Worm (Caenorhabditis elegans) whole organism, L4 larva: ENCODE measurements around the gene C03H5.7.

Experiments
- F44E2.7 ChIP-seq: fragments of 200-800 bp; sonication (Bioruptor generic); IDR thresholded peaks from 2 replicates; pipeline ENCODE4 v2.1.2; 2022; ENCODE audit warnings: missing genetic modification characterization, missing compliant biosample characterization
- R02D3.7 ChIP-seq: fragments of 150-350 bp; sonication (generic microtip); optimal IDR thresholded peaks from 3 replicates; lab custom pipeline; 2014; ENCODE audit warnings: missing biosample characterization, missing genetic modification characterization
- T20F7.1 ChIP-seq: fragments of 200-800 bp; sonication (Bioruptor generic); optimal IDR thresholded peaks from 2 replicates; lab custom pipeline; 2018; ENCODE audit warnings: mild to moderate bottlenecking, missing genetic modification characterization, missing compliant biosample characterization
- Y5F2A.4 ChIP-seq: fragments of 200-800 bp; sonication (Bioruptor generic); optimal IDR thresholded peaks from 2 replicates; lab custom pipeline; 2018; ENCODE audit warnings: mild to moderate bottlenecking, missing genetic modification characterization, missing compliant biosample characterization
- Y75B8A.6 ChIP-seq: fragments of 200-800 bp; sonication (Bioruptor generic); IDR thresholded peaks from 2 replicates; pipeline ENCODE4 v1.3.6; 2022; ENCODE audit warnings: missing genetic modification reagents, missing genetic modification characterization, missing compliant biosample characterization
- aha-1 ChIP-seq: fragments of 150-350 bp; peaks from one replicate; lab custom pipeline; 2014; ENCODE audit warnings: missing biosample characterization, missing genetic modification characterization
- aly-2 ChIP-seq: sonication (generic microtip); optimal IDR thresholded peaks from 2 replicates; lab custom pipeline; 2018; ENCODE audit warnings: missing biosample characterization, missing genetic modification characterization
- ama-1 ChIP-seq: fragments of 150-350 bp; optimal IDR thresholded peaks from 2 replicates; lab custom pipeline; 2014; ENCODE audit warnings: inconsistent platforms, mixed read lengths
- attf-4 ChIP-seq: sonication (generic microtip); optimal IDR thresholded peaks from 3 replicates; lab custom pipeline; 2017; ENCODE audit warnings: missing biosample characterization, missing genetic modification characterization
- ceh-20 ChIP-seq: fragments of 200-800 bp; sonication (Bioruptor generic); IDR thresholded peaks from 2 replicates; pipeline ENCODE4 v1.3.6; 2022; ENCODE audit warnings: missing genetic modification reagents, missing genetic modification characterization, missing compliant biosample characterization
- ceh-62 ChIP-seq: sonication (generic microtip); optimal IDR thresholded peaks from 2 replicates; lab custom pipeline; 2017; ENCODE audit warnings: missing biosample characterization, missing genetic modification characterization
- ces-1 ChIP-seq: fragments of 150-350 bp; sonication (generic microtip); optimal IDR thresholded peaks from 4 replicates; lab custom pipeline; 2014; ENCODE audit warnings: missing biosample characterization, missing genetic modification reagents, missing genetic modification characterization
- cey-2 ChIP-seq: sonication (generic microtip); optimal IDR thresholded peaks from 3 replicates; lab custom pipeline; 2017; ENCODE audit warnings: missing genetic modification characterization, mild to moderate bottlenecking, missing compliant biosample characterization, antibody characterized with exemption, borderline replicate concordance; ENCODE audit not compliant: insufficient read depth
- daf-16 ChIP-seq, 3 experiments: sonication (generic microtip); optimal IDR thresholded peaks; 2 replicates each; lab custom pipeline; 2016 to 2017; ENCODE audit warnings: missing genetic modification characterization in 3 of 3, missing genetic modification reagents in 3 of 3, mild to moderate bottlenecking in 2 of 3, missing compliant biosample characterization in 2 of 3, missing biosample characterization in 1 of 3, moderate library complexity in 1 of 3
- daf-19 ChIP-seq: fragments of 200-800 bp; sonication (Bioruptor generic); conservative IDR thresholded peaks from 2 replicates; pipeline ENCODE4 v1.3.6; 2022; ENCODE audit warnings: missing genetic modification characterization, missing compliant biosample characterization
- dmd-6 ChIP-seq: fragments of 200-800 bp; sonication (Bioruptor generic); IDR thresholded peaks from 2 replicates; pipeline ENCODE4 v1.3.6; 2022; ENCODE audit warnings: missing genetic modification reagents, missing genetic modification characterization, missing compliant biosample characterization
- dpl-1 ChIP-seq: fragments of 150-350 bp; optimal IDR thresholded peaks from 2 replicates; lab custom pipeline; 2014; ENCODE audit warnings: missing biosample characterization, missing genetic modification reagents, missing genetic modification characterization
- duxl-1 ChIP-seq: sonication (generic microtip); optimal IDR thresholded peaks from 2 replicates; lab custom pipeline; 2016; ENCODE audit warnings: mild to moderate bottlenecking, missing genetic modification characterization, moderate library complexity, missing compliant biosample characterization; ENCODE audit not compliant: poor library complexity
- egl-43 ChIP-seq: fragments of 200-800 bp; sonication (Bioruptor generic); IDR thresholded peaks from 2 replicates; pipeline ENCODE4 v1.3.6; 2022; ENCODE audit warnings: missing genetic modification reagents, missing genetic modification characterization, missing compliant biosample characterization
- fos-1 ChIP-seq: fragments of 150-350 bp; optimal IDR thresholded peaks from 2 replicates; lab custom pipeline; 2014; ENCODE audit warnings: missing biosample characterization, missing genetic modification characterization
- hif-1 ChIP-seq, 2 experiments: sonication (generic microtip); optimal IDR thresholded peaks; 2 replicates each; lab custom pipeline; 2016 to 2017; ENCODE audit warnings: missing compliant biosample characterization in 2 of 2, missing genetic modification characterization in 2 of 2, missing genetic modification reagents in 2 of 2, missing genotype in 2 of 2, mild to moderate bottlenecking in 1 of 2
- hmg-1.1 ChIP-seq: fragments of 200-800 bp; sonication (Bioruptor generic); IDR thresholded peaks from 2 replicates; pipeline ENCODE4 v1.3.6; 2022; ENCODE audit warnings: missing genetic modification reagents, missing genetic modification characterization, missing compliant biosample characterization
- lim-7 ChIP-seq: fragments of 200-800 bp; sonication (Bioruptor generic); IDR thresholded peaks from 2 replicates; pipeline ENCODE4 v1.3.6; 2022; ENCODE audit warnings: missing genetic modification characterization, missing compliant biosample characterization
- lin-1 ChIP-seq: fragments of 200-800 bp; sonication (Bioruptor generic); IDR thresholded peaks from 2 replicates; pipeline ENCODE4 v1.3.6; 2022; ENCODE audit warnings: missing genetic modification reagents, missing genetic modification characterization, missing compliant biosample characterization
- lin-15B ChIP-seq: fragments of 150-350 bp; sonication (generic microtip); optimal IDR thresholded peaks from 3 replicates; lab custom pipeline; 2014; ENCODE audit warnings: missing biosample characterization, missing genetic modification characterization
- lin-29 ChIP-seq: fragments of 200-800 bp; sonication (Bioruptor generic); IDR thresholded peaks from 2 replicates; pipeline ENCODE4 v1.3.6; 2022; ENCODE audit warnings: missing genetic modification reagents, missing genetic modification characterization, missing compliant biosample characterization
- lin-38 ChIP-seq: fragments of 200-800 bp; sonication (Bioruptor generic); IDR thresholded peaks from 2 replicates; pipeline ENCODE4 v1.3.6; 2022; ENCODE audit warnings: missing genetic modification reagents, missing genetic modification characterization, missing compliant biosample characterization
- lin-39 ChIP-seq: fragments of 150-350 bp; optimal IDR thresholded peaks from 2 replicates; lab custom pipeline; 2014; ENCODE audit warnings: missing biosample characterization, missing genetic modification reagents, missing genetic modification characterization
- lir-3 ChIP-seq: sonication (generic microtip); optimal IDR thresholded peaks from 2 replicates; lab custom pipeline; 2016; ENCODE audit warnings: mild to moderate bottlenecking, missing genetic modification characterization, missing compliant biosample characterization
- lsy-2 ChIP-seq, 2 experiments: fragments of 150-350 bp in 1 of 2; sonication (generic microtip) in 1 of 2; optimal IDR thresholded peaks; 2 replicates each; lab custom pipeline; 2014 to 2017; ENCODE audit warnings: missing biosample characterization in 2 of 2, missing genetic modification characterization in 2 of 2
- madf-9 ChIP-seq: fragments of 200-800 bp; sonication (Bioruptor generic); conservative IDR thresholded peaks from 2 replicates; pipeline ENCODE4 v1.3.6; 2022; ENCODE audit warnings: missing genetic modification reagents, missing genetic modification characterization, missing compliant biosample characterization
- mes-2 ChIP-seq: sonication (generic microtip); optimal IDR thresholded peaks from 2 replicates; lab custom pipeline; 2016; ENCODE audit warnings: missing genotype, mild to moderate bottlenecking, missing genetic modification characterization, missing compliant biosample characterization; ENCODE audit not compliant: poor library complexity, severe bottlenecking
- nhr-111 ChIP-seq: fragments of 200-800 bp; sonication (Bioruptor generic); optimal IDR thresholded peaks from 2 replicates; lab custom pipeline; 2018; ENCODE audit warnings: mild to moderate bottlenecking, missing genetic modification characterization, missing compliant biosample characterization
- nhr-237 ChIP-seq: sonication (generic microtip); optimal IDR thresholded peaks from 2 replicates; lab custom pipeline; 2017; ENCODE audit warnings: missing biosample characterization, missing genetic modification characterization
- nhr-28 ChIP-seq: fragments of 150-350 bp; optimal IDR thresholded peaks from 2 replicates; lab custom pipeline; 2014; ENCODE audit warnings: missing biosample characterization, missing genetic modification characterization
- nhr-48 ChIP-seq: sonication (generic microtip); optimal IDR thresholded peaks from 2 replicates; lab custom pipeline; 2016; ENCODE audit warnings: mild to moderate bottlenecking, missing genetic modification characterization, missing compliant biosample characterization
- php-3 ChIP-seq: fragments of 200-800 bp; sonication (Bioruptor generic); IDR thresholded peaks from 2 replicates; pipeline ENCODE4 v1.3.6; 2022; ENCODE audit warnings: missing genetic modification reagents, missing genetic modification characterization, missing compliant biosample characterization
- pqm-1 ChIP-seq: sonication (generic microtip); optimal IDR thresholded peaks from 2 replicates; lab custom pipeline; 2017; ENCODE audit warnings: missing biosample characterization, missing genetic modification characterization
- saeg-2 ChIP-seq: fragments of 200-800 bp; sonication (Bioruptor generic); IDR thresholded peaks from 2 replicates; pipeline ENCODE4 v1.3.6; 2022; ENCODE audit warnings: missing genetic modification reagents, missing genetic modification characterization, missing compliant biosample characterization
- set-16 ChIP-seq: fragments of 200-800 bp; sonication (Bioruptor generic); IDR thresholded peaks from 2 replicates; pipeline ENCODE4 v1.3.6; 2022; ENCODE audit warnings: missing genetic modification reagents, missing genetic modification characterization, missing compliant biosample characterization
- spr-3 ChIP-seq: fragments of 200-800 bp; sonication (Bioruptor generic); optimal IDR thresholded peaks from 2 replicates; lab custom pipeline; 2018; ENCODE audit warnings: mild to moderate bottlenecking, missing genetic modification characterization, missing compliant biosample characterization
- tag-97 ChIP-seq: fragments of 200-800 bp; sonication (Bioruptor generic); IDR thresholded peaks from 2 replicates; pipeline ENCODE4 v1.3.6; 2022; ENCODE audit warnings: missing genetic modification characterization, missing compliant biosample characterization
- tra-1 ChIP-seq: fragments of 200-800 bp; sonication (Bioruptor generic); IDR thresholded peaks from 2 replicates; pipeline ENCODE4 v1.3.6; 2022; ENCODE audit warnings: missing genetic modification reagents, missing genetic modification characterization, missing compliant biosample characterization
- zip-11 ChIP-seq: fragments of 200-800 bp; sonication (Bioruptor generic); IDR thresholded peaks from 2 replicates; pipeline ENCODE4 v1.3.6; 2022; ENCODE audit warnings: missing genetic modification characterization, missing compliant biosample characterization
- ztf-7 ChIP-seq: fragments of 150-350 bp; optimal IDR thresholded peaks from 2 replicates; lab custom pipeline; 2014; ENCODE audit warnings: missing biosample characterization, missing genetic modification characterization

Gene C03H5.7

ce11 chrII:385258-385657 is 5.2 kb downstream of the C03H5.7 start, which contains the start of gene C03H5.5:
Gene C03H5.5 (minus strand): TSS chrII:385358.
- TF ChIP-seq lin-38 (GFP tag; lab: Robert Waterston, UW), result no peak
- no peak for TF ChIP-seq ztf-7 (tag; lab: Kevin White, UChicago)
- TF ChIP-seq aha-1 (tag; lab: Kevin White, UChicago), result peak; percentile 6
- TF ChIP-seq lin-29 (GFP tag; lab: Robert Waterston, UW), result no peak
- no peak for TF ChIP-seq lin-1 (GFP tag; lab: Robert Waterston, UW)
- no peak for TF ChIP-seq lin-39 (tag; lab: Kevin White, UChicago)
- no peak for TF ChIP-seq Y5F2A.4 (GFP tag; lab: Kevin White, UChicago)

ce11 chrII:385957-386356 is 5.9 kb downstream of the C03H5.7 start, which contains the start of gene C03H5.3:
Gene C03H5.3 (plus strand): TSS chrII:386088.
- TF ChIP-seq nhr-28 (tag; lab: Kevin White, UChicago), result no peak
- TF ChIP-seq lim-7 (GFP tag; lab: Robert Waterston, UW), result no peak
- TF ChIP-seq tag-97 (GFP tag; lab: Robert Waterston, UW), result no peak
- TF ChIP-seq mes-2, result peak; percentile 58
- TF ChIP-seq aha-1 (tag; lab: Kevin White, UChicago), result peak; percentile 19
- no peak for TF ChIP-seq nhr-111 (GFP tag; lab: Kevin White, UChicago)
- no peak for TF ChIP-seq madf-9
- peak; percentile 94 for TF ChIP-seq dpl-1 (GFP tag; lab: Kevin White, UChicago)
- no peak for TF ChIP-seq pqm-1 (tag; lab: Kevin White, UChicago)
- no peak for TF ChIP-seq Y75B8A.6 (GFP tag; lab: Robert Waterston, UW)
- no peak for TF ChIP-seq fos-1 (tag; lab: Kevin White, UChicago)
- no peak for TF ChIP-seq egl-43 (GFP tag; lab: Robert Waterston, UW)

- TF ChIP-seq ceh-20 (GFP tag; lab: Robert Waterston, UW), result no peak
- TF ChIP-seq hif-1 (tag; optimal IDR thresholded peaks at IDR 0.05; lab: Kevin White, UChicago), result peak in 1 of 2 experiments; percentile 8
- TF ChIP-seq daf-16 (GFP tag; optimal IDR thresholded peaks at IDR 0.05; lab: Kevin White, UChicago), result no peak
- TF ChIP-seq daf-16 (tag; optimal IDR thresholded peaks at IDR 0.05; lab: Kevin White, UChicago), result peak; percentile 76
- TF ChIP-seq ceh-62 (tag; lab: Kevin White, UChicago), result no peak
- peak; percentile 53 for TF ChIP-seq ama-1
- TF ChIP-seq R02D3.7 (tag; lab: Kevin White, UChicago), result no peak
- no peak for TF ChIP-seq lin-29 (GFP tag; lab: Robert Waterston, UW)
- TF ChIP-seq F44E2.7 (GFP tag; lab: Robert Waterston, UW), result no peak
- TF ChIP-seq lir-3 (tag; lab: Kevin White, UChicago), result no peak
- TF ChIP-seq lin-38 (GFP tag; lab: Robert Waterston, UW), result 0 out of 2 replicates have a peak, but pooled peaks have one; percentile 15
- TF ChIP-seq nhr-48 (tag; lab: Kevin White, UChicago), result no peak
- no peak for TF ChIP-seq duxl-1 (tag; lab: Kevin White, UChicago)
- TF ChIP-seq nhr-237, result no peak
- TF ChIP-seq aha-1 (tag; lab: Kevin White, UChicago), result peak; percentile 37
- TF ChIP-seq zip-11 (GFP tag; lab: Robert Waterston, UW), result no peak
- no peak for TF ChIP-seq ces-1 (GFP tag; lab: Kevin White, UChicago)
Measured at ce11 chrII:387844-388355, 7.9 kb downstream of the C03H5.7 start.

ce11 chrII:388533-388932 is 8.5 kb downstream of the C03H5.7 start, which contains the start of gene nstp-4:
Gene nstp-4 (plus strand): TSS chrII:388833.
- TF ChIP-seq dmd-6 (GFP tag; lab: Robert Waterston, UW) (no peak), cey-2 (tag; lab: Kevin White, UChicago) (no peak), lin-39 (tag; lab: Kevin White, UChicago) (no peak), aly-2 (tag; lab: Kevin White, UChicago) (no peak), lsy-2 (tag; optimal IDR thresholded peaks at IDR 0.05; lab: Kevin White, UChicago) (no peak), hmg-1.1 (GFP tag; lab: Robert Waterston, UW) (no peak), ztf-7 (tag; lab: Kevin White, UChicago) (no peak), spr-3 (GFP tag; lab: Kevin White, UChicago) (no peak), T20F7.1 (GFP tag; lab: Kevin White, UChicago) (no peak), egl-43 (GFP tag; lab: Robert Waterston, UW) (no peak), saeg-2 (GFP tag; lab: Robert Waterston, UW) (no peak), lin-15B (tag; lab: Kevin White, UChicago) (no peak), daf-19 (no peak), php-3 (no peak), tra-1 (GFP tag; lab: Robert Waterston, UW) (no peak), set-16 (GFP tag; lab: Robert Waterston, UW) (no peak), attf-4 (tag; lab: Kevin White, UChicago) (no peak)
